Fruit fly (Drosophila melanogaster) whole organism, embryonic: ENCODE data around the gene mRpS35.
A peak's percentile ranks its signal among the peaks of the same experiment; 100 is the strongest.

Experiments
- Antp ChIP-seq: fragments of 200-800 bp; sonication (Bioruptor generic); optimal IDR thresholded peaks from 3 replicates; lab custom pipeline; 2016; ENCODE audit warnings: missing biosample characterization, missing genetic modification characterization
- Atf3 ChIP-seq: fragments of 200-800 bp; sonication (Bioruptor generic); optimal IDR thresholded peaks from 3 replicates; lab custom pipeline; 2016; ENCODE audit warnings: missing biosample characterization, missing genetic modification characterization
- Awh ChIP-seq: fragments of 200-800 bp; sonication (Bioruptor generic); IDR thresholded peaks from 2 replicates; pipeline ENCODE4, ENCODE4 v1.3.6; 2022; ENCODE audit warnings: missing biosample characterization, missing genetic modification characterization
- CG10209 ChIP-seq: fragments of 200-800 bp; sonication (Bioruptor generic); optimal IDR thresholded peaks from 3 replicates; lab custom pipeline; 2017; ENCODE audit warnings: missing biosample characterization, mild to moderate bottlenecking, missing genetic modification characterization, missing genetic modification reagents
- CG10274 ChIP-seq: fragments of 200-800 bp; sonication (Bioruptor generic); optimal IDR thresholded peaks from 3 replicates; lab custom pipeline; 2017; ENCODE audit warnings: missing biosample characterization, mild to moderate bottlenecking, missing genetic modification characterization
- CG10462 ChIP-seq: fragments of 200-800 bp; sonication (Bioruptor generic); optimal IDR thresholded peaks from 2 replicates; lab custom pipeline; 2016; ENCODE audit warnings: missing biosample characterization, missing genetic modification characterization
- CG10543 ChIP-seq: fragments of 200-800 bp; sonication (Bioruptor generic); optimal IDR thresholded peaks from 3 replicates; lab custom pipeline; 2017; ENCODE audit warnings: missing biosample characterization, mild to moderate bottlenecking, missing genetic modification characterization, moderate library complexity
- CG11247 ChIP-seq: fragments of 200-800 bp; sonication (Bioruptor generic); IDR thresholded peaks from 2 replicates; pipeline ENCODE4 v1.3.6; 2022; ENCODE audit warnings: missing biosample characterization, missing genetic modification characterization
- CG13296 ChIP-seq: fragments of 200-800 bp; sonication (Bioruptor generic); optimal IDR thresholded peaks from 3 replicates; lab custom pipeline; 2018; ENCODE audit warnings: missing biosample characterization, mild to moderate bottlenecking, missing genetic modification characterization
- CG14050 ChIP-seq: fragments of 200-800 bp; sonication (Bioruptor generic); IDR thresholded peaks from 3 replicates; pipeline ENCODE4 v1.3.6; 2022; ENCODE audit warnings: missing biosample characterization, missing genetic modification characterization
- CG15514 ChIP-seq: fragments of 200-800 bp; sonication (Bioruptor generic); optimal IDR thresholded peaks from 3 replicates; lab custom pipeline; 2017; ENCODE audit warnings: missing biosample characterization, missing genetic modification characterization, mild to moderate bottlenecking, moderate library complexity, missing genetic modification reagents
- CG16813 ChIP-seq: fragments of 200-800 bp; sonication (Bioruptor generic); IDR thresholded peaks from 3 replicates; pipeline ENCODE4 v1.3.6; 2022; ENCODE audit warnings: missing biosample characterization, missing genetic modification characterization; ENCODE audit not compliant: partially characterized antibody
- CG17612 ChIP-seq: fragments of 200-800 bp; sonication (Bioruptor generic); IDR thresholded peaks from 2 replicates; pipeline ENCODE4 v1.3.6; 2022; ENCODE audit warnings: missing biosample characterization, missing genetic modification characterization
- CG17802 ChIP-seq: fragments of 200-800 bp; sonication (Bioruptor generic); optimal IDR thresholded peaks from 2 replicates; lab custom pipeline; 2018; ENCODE audit warnings: missing biosample characterization, mild to moderate bottlenecking, missing genetic modification characterization, moderate library complexity
- CG18476 ChIP-seq: fragments of 200-800 bp; sonication (Bioruptor generic); optimal IDR thresholded peaks from 2 replicates; lab custom pipeline; 2016; ENCODE audit warnings: missing biosample characterization, mild to moderate bottlenecking, missing genetic modification characterization
- CG3163 ChIP-seq: fragments of 200-800 bp; sonication (Bioruptor generic); optimal IDR thresholded peaks from 3 replicates; lab custom pipeline; 2016; ENCODE audit warnings: missing biosample characterization, missing genetic modification characterization
- CG33213 ChIP-seq: fragments of 200-800 bp; sonication (Bioruptor generic); optimal IDR thresholded peaks from 3 replicates; lab custom pipeline; 2016; ENCODE audit warnings: missing biosample characterization, missing genetic modification characterization
- CG34224 ChIP-seq: fragments of 200-800 bp; sonication (Bioruptor generic); IDR thresholded peaks from 3 replicates; pipeline ENCODE4 v1.3.6; 2022; ENCODE audit warnings: missing biosample characterization, missing genetic modification characterization; ENCODE audit not compliant: partially characterized antibody
- CG34422 ChIP-seq: fragments of 200-800 bp; sonication (Bioruptor generic); IDR thresholded peaks from 3 replicates; pipeline ENCODE4 v1.3.6; 2022; ENCODE audit warnings: missing biosample characterization, missing genetic modification characterization
- CG3838 ChIP-seq: fragments of 200-800 bp; sonication (Bioruptor generic); optimal IDR thresholded peaks from 3 replicates; lab custom pipeline; 2016; ENCODE audit warnings: missing biosample characterization, missing genetic modification characterization
- CG43689 ChIP-seq: fragments of 200-800 bp; sonication (Bioruptor generic); IDR thresholded peaks from 2 replicates; pipeline ENCODE4 v1.3.6; 2022; ENCODE audit warnings: missing biosample characterization, missing genetic modification characterization
- CG6654 ChIP-seq: fragments of 200-800 bp; sonication (Bioruptor generic); optimal IDR thresholded peaks from 2 replicates; lab custom pipeline; 2017; ENCODE audit warnings: missing biosample characterization, mild to moderate bottlenecking, missing genetic modification characterization
- Dip2 ChIP-seq: fragments of 200-800 bp; sonication (Bioruptor generic); IDR thresholded peaks from 2 replicates; pipeline ENCODE4 v1.3.6; 2022; ENCODE audit warnings: missing biosample characterization, missing genetic modification characterization
- Dip3 ChIP-seq: fragments of 200-800 bp; sonication (Bioruptor generic); optimal IDR thresholded peaks from 3 replicates; lab custom pipeline; 2016; ENCODE audit warnings: missing biosample characterization, missing genetic modification characterization
- Elba2 ChIP-seq: fragments of 200-800 bp; sonication (Bioruptor generic); optimal IDR thresholded peaks from 3 replicates; lab custom pipeline; 2016; ENCODE audit warnings: missing biosample characterization, missing genetic modification characterization
- Max ChIP-seq: fragments of 200-800 bp; sonication (Bioruptor generic); optimal IDR thresholded peaks from 2 replicates; lab custom pipeline; 2016; ENCODE audit warnings: missing biosample characterization, mild to moderate bottlenecking, missing genetic modification characterization
- NC2α ChIP-seq: fragments of 200-800 bp; sonication (Bioruptor generic); optimal IDR thresholded peaks from 2 replicates; lab custom pipeline; 2016; ENCODE audit warnings: missing biosample characterization, missing genetic modification characterization
- Poxn ChIP-seq: fragments of 200-800 bp; sonication (Bioruptor generic); IDR thresholded peaks from 2 replicates; pipeline ENCODE4 v1.3.6; 2022; ENCODE audit warnings: missing biosample characterization, missing genetic modification characterization
- Rx ChIP-seq: fragments of 200-800 bp; sonication (Bioruptor generic); IDR thresholded peaks from 2 replicates; pipeline ENCODE4 v1.3.6; 2022; ENCODE audit warnings: missing biosample characterization, missing genetic modification characterization
- bab2 ChIP-seq: fragments of 200-800 bp; sonication (Bioruptor generic); optimal IDR thresholded peaks from 2 replicates; lab custom pipeline; 2016; ENCODE audit warnings: missing biosample characterization, missing genetic modification characterization
- bigmax ChIP-seq: fragments of 200-800 bp; sonication (Bioruptor generic); optimal IDR thresholded peaks from 2 replicates; lab custom pipeline; 2018; ENCODE audit warnings: missing biosample characterization, mild to moderate bottlenecking, missing genetic modification characterization
- chif ChIP-seq, 2 experiments: fragments of 200-800 bp; sonication (Bioruptor generic); optimal IDR thresholded peaks; 3 replicates each; lab custom pipeline; 2016; ENCODE audit warnings: missing biosample characterization in 2 of 2, missing genetic modification characterization in 2 of 2
- crp ChIP-seq, 2 experiments: fragments of 200-800 bp; sonication (Bioruptor generic); optimal IDR thresholded peaks; 2 replicates in 1 of 2; 3 replicates in 1 of 2; lab custom pipeline; 2017; ENCODE audit warnings: missing biosample characterization in 2 of 2, missing genetic modification characterization in 2 of 2, mild to moderate bottlenecking in 1 of 2, moderate library complexity in 1 of 2
- da ChIP-seq: fragments of 200-800 bp; sonication (Bioruptor generic); optimal IDR thresholded peaks from 2 replicates; lab custom pipeline; 2016; ENCODE audit warnings: missing biosample characterization, missing genetic modification characterization
- fd64A ChIP-seq: fragments of 200-800 bp; sonication (Bioruptor generic); optimal IDR thresholded peaks from 3 replicates; lab custom pipeline; 2018; ENCODE audit warnings: missing biosample characterization, mild to moderate bottlenecking, missing genetic modification characterization
- gcm2 ChIP-seq: fragments of 200-800 bp; sonication (Bioruptor generic); optimal IDR thresholded peaks from 2 replicates; lab custom pipeline; 2016; ENCODE audit warnings: missing biosample characterization, missing genetic modification characterization
- gsb-n ChIP-seq: fragments of 200-800 bp; sonication (Bioruptor generic); optimal IDR thresholded peaks from 3 replicates; lab custom pipeline; 2018; ENCODE audit warnings: missing biosample characterization, mild to moderate bottlenecking, missing genetic modification characterization
- gt ChIP-seq: fragments of 200-800 bp; sonication (Bioruptor generic); IDR thresholded peaks from 2 replicates; pipeline ENCODE4 v1.3.6; 2022; ENCODE audit warnings: missing biosample characterization, missing genetic modification characterization
- her ChIP-seq: fragments of 200-800 bp; sonication (Bioruptor generic); optimal IDR thresholded peaks from 2 replicates; lab custom pipeline; 2016; ENCODE audit warnings: missing biosample characterization, missing genetic modification characterization
- insv ChIP-seq, 2 experiments: fragments of 200-800 bp; sonication (Bioruptor generic); optimal IDR thresholded peaks; 3 replicates each; lab custom pipeline; 2016 to 2018; ENCODE audit warnings: missing biosample characterization in 2 of 2, missing genetic modification characterization in 2 of 2
- luna ChIP-seq: fragments of 200-800 bp; sonication (Bioruptor generic); optimal IDR thresholded peaks from 2 replicates; lab custom pipeline; 2016; ENCODE audit warnings: missing biosample characterization, missing genetic modification characterization
- mam ChIP-seq: fragments of 200-800 bp; sonication (Bioruptor generic); optimal IDR thresholded peaks from 3 replicates; lab custom pipeline; 2016; ENCODE audit warnings: missing biosample characterization, missing genetic modification characterization
- mirr ChIP-seq: fragments of 200-800 bp; sonication (Bioruptor generic); optimal IDR thresholded peaks from 3 replicates; lab custom pipeline; 2018; ENCODE audit warnings: missing biosample characterization, mild to moderate bottlenecking, missing genetic modification characterization
- sc ChIP-seq, 3 experiments: fragments of >200 bp in 2 of 3; fragments of 200-800 bp in 1 of 3; sonication (Bioruptor generic) in 1 of 3; optimal IDR thresholded peaks; 2 replicates in 2 of 3; 3 replicates in 1 of 3; lab custom pipeline; 2017; ENCODE audit warnings: mild to moderate bottlenecking in 1 of 3, missing biosample characterization in 1 of 3, missing genetic modification characterization in 1 of 3, missing genetic modification reagents in 1 of 3
- slou ChIP-seq: fragments of 200-800 bp; sonication (Bioruptor generic); optimal IDR thresholded peaks from 3 replicates; lab custom pipeline; 2016; ENCODE audit warnings: missing biosample characterization, missing genetic modification characterization
- trh ChIP-seq: fragments of 200-800 bp; sonication (Bioruptor generic); optimal IDR thresholded peaks from 2 replicates; lab custom pipeline; 2016; ENCODE audit warnings: missing biosample characterization, missing genetic modification characterization
- usp ChIP-seq: fragments of >200 bp; optimal IDR thresholded peaks from 2 replicates; lab custom pipeline; 2017; ENCODE audit warnings: missing biosample characterization, missing genetic modification characterization
- vnd ChIP-seq: fragments of 200-800 bp; sonication (Bioruptor generic); IDR thresholded peaks from 3 replicates; pipeline ENCODE4 v1.3.6; 2022; ENCODE audit warnings: missing biosample characterization, missing genetic modification characterization; ENCODE audit not compliant: partially characterized antibody
- wek ChIP-seq: fragments of 200-800 bp; sonication (Bioruptor generic); optimal IDR thresholded peaks from 3 replicates; lab custom pipeline; 2018; ENCODE audit warnings: missing biosample characterization, mild to moderate bottlenecking, missing genetic modification characterization, moderate library complexity
- wor ChIP-seq: fragments of 200-800 bp; sonication (Bioruptor generic); IDR thresholded peaks from 2 replicates; pipeline ENCODE4 v1.3.6; 2022; ENCODE audit warnings: missing biosample characterization, missing genetic modification characterization

The mRpS35 gene

dm6 chr3L:2773968-2774461 is 6.7 kb upstream of the mRpS35 start, which contains the start of the genes CG12093 and Atg2 (continued):
- peak; percentile 55 for TF ChIP-seq CG10274 (GFP tag; lab: Kevin White, UChicago)
- TF ChIP-seq CG10543 (GFP tag; lab: Kevin White, UChicago), result peak; percentile 92
- TF ChIP-seq wor (GFP tag; lab: Robert Waterston, UW), result peak; percentile 89
- peak; percentile 89 for TF ChIP-seq Poxn
- TF ChIP-seq luna (GFP tag; lab: Kevin White, UChicago), result peak; percentile 24
- peak; percentile 88 for TF ChIP-seq gsb-n (tag; lab: Kevin White, UChicago)
- TF ChIP-seq sc (optimal IDR thresholded peaks at IDR 0.05; lab: Kevin White, UChicago), result no peak
- TF ChIP-seq sc (GFP tag; optimal IDR thresholded peaks at IDR 0.05; lab: Kevin White, UChicago), result peak; percentile 81
- peak; percentile 94 for TF ChIP-seq CG34422 (GFP tag; lab: Robert Waterston, UW)
- no peak for TF ChIP-seq bigmax (GFP tag; lab: Kevin White, UChicago)
- peak; percentile 79 for TF ChIP-seq gt (GFP tag; lab: Robert Waterston, UW)
- TF ChIP-seq gcm2 (GFP tag; lab: Kevin White, UChicago), result peak; percentile 61
- peak; percentile 88 for TF ChIP-seq CG13296 (GFP tag; lab: Kevin White, UChicago)
- peak; percentile 85 for TF ChIP-seq Rx (GFP tag; lab: Robert Waterston, UW)
- TF ChIP-seq CG10209 (GFP tag; lab: Kevin White, UChicago), result peak; percentile 92
- peak; percentile 40 for TF ChIP-seq CG3163 (GFP tag; lab: Kevin White, UChicago)
- peak; percentile 49 for TF ChIP-seq wek (GFP tag; lab: Kevin White, UChicago)
- peak; percentile 81 for TF ChIP-seq Dip3 (GFP tag; lab: Kevin White, UChicago)
- peak; percentile 87 for TF ChIP-seq CG10462 (GFP tag; lab: Kevin White, UChicago)
- peak; percentile 92 for TF ChIP-seq Awh
- peak; percentile 70 to 79 for TF ChIP-seq chif (GFP tag; optimal IDR thresholded peaks at IDR 0.05; lab: Kevin White, UChicago)
- peak; percentile 90 for TF ChIP-seq slou (GFP tag; lab: Kevin White, UChicago)
- peak; percentile 59 to 89 for TF ChIP-seq crp (GFP tag; optimal IDR thresholded peaks at IDR 0.05; lab: Kevin White, UChicago)
- no peak for TF ChIP-seq vnd (GFP tag; lab: Robert Waterston, UW)
- peak; percentile 66 for TF ChIP-seq CG3838 (GFP tag; lab: Kevin White, UChicago)
- peak; percentile 25 for TF ChIP-seq NC2α (GFP tag; lab: Kevin White, UChicago)
- peak in 1 of 2 experiments; percentile 67 for TF ChIP-seq insv (GFP tag; optimal IDR thresholded peaks at IDR 0.05; lab: Kevin White, UChicago)
- TF ChIP-seq Atf3 (GFP tag; lab: Kevin White, UChicago), result peak; percentile 56
- TF ChIP-seq Elba2 (GFP tag; lab: Kevin White, UChicago), result peak; percentile 47
- TF ChIP-seq Dip2 (GFP tag; lab: Robert Waterston, UW), result no peak
- peak; percentile 94 for TF ChIP-seq mam (GFP tag; lab: Kevin White, UChicago)
- peak; percentile 88 for TF ChIP-seq CG43689
- TF ChIP-seq CG18476 (GFP tag; lab: Kevin White, UChicago), result peak; percentile 79
- TF ChIP-seq CG33213 (GFP tag; lab: Kevin White, UChicago), result peak; percentile 69
- peak; percentile 94 for TF ChIP-seq CG11247 (GFP tag; lab: Robert Waterston, UW)
- TF ChIP-seq CG14050 (GFP tag; lab: Robert Waterston, UW), result peak; percentile 88
- no peak for TF ChIP-seq CG16813 (GFP tag; lab: Robert Waterston, UW)
- peak; percentile 51 for TF ChIP-seq CG17802 (tag; lab: Kevin White, UChicago)
- no peak for TF ChIP-seq CG34224 (GFP tag; lab: Robert Waterston, UW)
- no peak for TF ChIP-seq usp (GFP tag; lab: Kevin White, UChicago)
- peak; percentile 92 for TF ChIP-seq Max (GFP tag; lab: Kevin White, UChicago)
- TF ChIP-seq CG17612 (GFP tag; lab: Robert Waterston, UW), result peak; percentile 84
- peak; percentile 62 for TF ChIP-seq mirr
- peak; percentile 36 for TF ChIP-seq da (GFP tag; lab: Kevin White, UChicago)
- peak; percentile 70 for TF ChIP-seq CG6654 (GFP tag; lab: Kevin White, UChicago)
- peak; percentile 43 for TF ChIP-seq her (GFP tag; lab: Kevin White, UChicago)
- TF ChIP-seq bab2 (GFP tag; lab: Kevin White, UChicago), result peak; percentile 80
- no peak for TF ChIP-seq fd64A (GFP tag; lab: Kevin White, UChicago)
- peak; percentile 63 for TF ChIP-seq Antp (GFP tag; lab: Kevin White, UChicago)
- peak; percentile 72 for TF ChIP-seq CG15514 (GFP tag; lab: Kevin White, UChicago)
- TF ChIP-seq trh (GFP tag; lab: Kevin White, UChicago), result peak; percentile 78
